Worm (Caenorhabditis elegans) whole organism, young adult: ENCODE data around the gene elt-3.
A peak's percentile ranks its signal among the peaks of the same experiment; 100 is the strongest.

Experiments
- B0035.1 ChIP-seq: sonication (generic microtip); optimal IDR thresholded peaks from 2 replicates; lab custom pipeline; 2016; ENCODE audit warnings: missing genetic modification characterization, mild to moderate bottlenecking, missing compliant biosample characterization, missing genotype, missing genetic modification reagents
- C17E4.6 ChIP-seq: fragments of 200-800 bp; sonication (Bioruptor generic); IDR thresholded peaks from 2 replicates; pipeline ENCODE4 v1.3.6; 2022; ENCODE audit warnings: missing genetic modification reagents, missing genetic modification characterization, missing compliant biosample characterization
- F33H1.4 ChIP-seq: fragments of 200-800 bp; sonication (Bioruptor generic); IDR thresholded peaks from 2 replicates; pipeline ENCODE4 v1.3.6; 2022; ENCODE audit warnings: missing genetic modification reagents, missing genetic modification characterization, missing compliant biosample characterization
- K11D2.4 ChIP-seq: fragments of 200-800 bp; sonication (Bioruptor generic); IDR thresholded peaks from 2 replicates; pipeline ENCODE4 v1.3.6; 2022; ENCODE audit warnings: missing genetic modification reagents, missing genetic modification characterization, missing compliant biosample characterization
- K12H6.12 ChIP-seq: fragments of 200-800 bp; sonication (Bioruptor generic); optimal IDR thresholded peaks from 2 replicates; lab custom pipeline; 2018; ENCODE audit warnings: mild to moderate bottlenecking, missing genetic modification characterization, missing compliant biosample characterization
- Y53F4B.3 ChIP-seq: fragments of 200-800 bp; sonication (Bioruptor generic); IDR thresholded peaks from 2 replicates; pipeline ENCODE4 v1.3.6; 2022; ENCODE audit warnings: missing genetic modification reagents, missing genetic modification characterization, missing compliant biosample characterization
- Y67H2A.10 ChIP-seq: fragments of 200-800 bp; sonication (Bioruptor generic); conservative IDR thresholded peaks from 2 replicates; pipeline ENCODE4 v1.3.6; 2022; ENCODE audit warnings: missing genetic modification reagents, missing genetic modification characterization, missing compliant biosample characterization
- Y79H2A.3 ChIP-seq: fragments of 200-800 bp; sonication (Bioruptor generic); conservative IDR thresholded peaks from 2 replicates; pipeline ENCODE4 v1.3.6; 2022; ENCODE audit warnings: missing genetic modification reagents, missing genetic modification characterization, missing compliant biosample characterization
- akir-1 ChIP-seq: fragments of 200-800 bp; sonication (Bioruptor generic); optimal IDR thresholded peaks from 2 replicates; lab custom pipeline; 2018; ENCODE audit warnings: mild to moderate bottlenecking, missing genetic modification characterization, moderate library complexity, missing compliant biosample characterization
- aptf-2 ChIP-seq: fragments of 200-800 bp; sonication (Bioruptor generic); conservative IDR thresholded peaks from 2 replicates; pipeline ENCODE4 v1.3.6; 2022; ENCODE audit warnings: missing genetic modification reagents, missing genetic modification characterization, missing compliant biosample characterization
- attf-5 ChIP-seq: fragments of 200-800 bp; sonication (Bioruptor generic); optimal IDR thresholded peaks from 2 replicates; lab custom pipeline; 2018; ENCODE audit warnings: mild to moderate bottlenecking, missing genetic modification characterization, missing compliant biosample characterization
- cebp-1 ChIP-seq, 2 experiments: fragments of 200-800 bp in 1 of 2; sonication (Bioruptor generic) in 1 of 2; sonication (generic microtip) in 1 of 2; IDR thresholded peaks in 1 of 2; optimal IDR thresholded peaks in 1 of 2; 2 replicates each; pipeline versions ENCODE4 v1.3.6 to Lab custom; 2017 to 2022; ENCODE audit warnings: missing compliant biosample characterization in 2 of 2, missing genetic modification characterization in 2 of 2, mild to moderate bottlenecking in 1 of 2, missing genetic modification reagents in 1 of 2, moderate library complexity in 1 of 2
- ceh-27 ChIP-seq: fragments of 200-800 bp; sonication (Bioruptor generic); optimal IDR thresholded peaks from 2 replicates; lab custom pipeline; 2018; ENCODE audit warnings: mild to moderate bottlenecking, missing genetic modification characterization, moderate library complexity, missing compliant biosample characterization
- dox-1 ChIP-seq: fragments of 200-800 bp; sonication (Bioruptor generic); IDR thresholded peaks from 2 replicates; pipeline ENCODE4 v1.3.6; 2022; ENCODE audit warnings: missing genetic modification reagents, missing genetic modification characterization, missing compliant biosample characterization
- egl-44 ChIP-seq: fragments of 200-800 bp; sonication (Bioruptor generic); IDR thresholded peaks from 2 replicates; pipeline ENCODE4 v1.3.6; 2022; ENCODE audit warnings: missing genetic modification reagents, missing genetic modification characterization, missing compliant biosample characterization
- ekl-4 ChIP-seq: fragments of 200-800 bp; sonication (Bioruptor generic); IDR thresholded peaks from 2 replicates; pipeline ENCODE4 v1.3.6; 2022; ENCODE audit warnings: missing genetic modification reagents, missing genetic modification characterization, missing compliant biosample characterization
- hlh-26 ChIP-seq: fragments of 200-800 bp; sonication (Bioruptor generic); conservative IDR thresholded peaks from 2 replicates; pipeline ENCODE4 v1.3.6; 2022; ENCODE audit warnings: missing genetic modification reagents, missing genetic modification characterization, missing compliant biosample characterization
- hmg-1.2 ChIP-seq: fragments of 200-800 bp; sonication (Bioruptor generic); IDR thresholded peaks from 2 replicates; pipeline ENCODE4 v1.3.6; 2022; ENCODE audit warnings: missing genetic modification reagents, missing genetic modification characterization, missing compliant biosample characterization
- hrde-1 ChIP-seq: sonication (generic microtip); optimal IDR thresholded peaks from 2 replicates; lab custom pipeline; 2016; ENCODE audit warnings: missing genetic modification characterization, mild to moderate bottlenecking, missing compliant biosample characterization, moderate library complexity, missing genotype, missing genetic modification reagents, borderline replicate concordance
- let-526 ChIP-seq: fragments of 200-800 bp; sonication (Bioruptor generic); IDR thresholded peaks from 2 replicates; pipeline ENCODE4 v1.3.6; 2022; ENCODE audit warnings: missing genetic modification reagents, missing genetic modification characterization, missing compliant biosample characterization
- lin-35 ChIP-seq, 3 experiments: fragments of 150-350 bp in 2 of 3; sonication (generic microtip) in 1 of 3; optimal IDR thresholded peaks; 2 replicates each; lab custom pipeline; 2014 to 2018; ENCODE audit warnings: missing biosample characterization in 3 of 3, missing genetic modification characterization in 3 of 3, missing genetic modification reagents in 3 of 3
- lin-54 ChIP-seq: fragments of 200-800 bp; sonication (Bioruptor generic); optimal IDR thresholded peaks from 2 replicates; lab custom pipeline; 2018; ENCODE audit warnings: mild to moderate bottlenecking, missing genetic modification characterization, missing compliant biosample characterization
- lir-1 ChIP-seq: fragments of 200-800 bp; sonication (Bioruptor generic); conservative IDR thresholded peaks from 2 replicates; pipeline ENCODE4 v1.3.6; 2022; ENCODE audit warnings: missing genetic modification reagents, missing genetic modification characterization, missing compliant biosample characterization
- lsl-1 ChIP-seq: fragments of 200-800 bp; sonication (Bioruptor generic); optimal IDR thresholded peaks from 2 replicates; lab custom pipeline; 2018; ENCODE audit warnings: mild to moderate bottlenecking, missing genetic modification characterization, moderate library complexity, missing compliant biosample characterization
- lsy-27 ChIP-seq: sonication (generic microtip); optimal IDR thresholded peaks from 2 replicates; lab custom pipeline; 2017; ENCODE audit warnings: missing genetic modification characterization, mild to moderate bottlenecking, missing compliant biosample characterization, antibody characterized with exemption, missing genotype, borderline replicate concordance; ENCODE audit not compliant: insufficient read depth
- madf-10 ChIP-seq: sonication (generic microtip); optimal IDR thresholded peaks from 2 replicates; lab custom pipeline; 2016; ENCODE audit warnings: mild to moderate bottlenecking, missing genetic modification characterization, missing compliant biosample characterization
- madf-3 ChIP-seq: fragments of 200-800 bp; sonication (Bioruptor generic); IDR thresholded peaks from 2 replicates; pipeline ENCODE4 v1.3.6; 2022; ENCODE audit warnings: missing genetic modification reagents, missing genetic modification characterization, missing compliant biosample characterization
- mcd-1 ChIP-seq: fragments of 200-800 bp; sonication (Bioruptor generic); IDR thresholded peaks from 2 replicates; pipeline ENCODE4 v1.3.6; 2022; ENCODE audit warnings: missing genetic modification reagents, missing genetic modification characterization, missing compliant biosample characterization
- mxl-1 ChIP-seq: sonication (generic microtip); optimal IDR thresholded peaks from 2 replicates; lab custom pipeline; 2016; ENCODE audit warnings: missing genetic modification characterization, missing compliant biosample characterization
- nfya-2 ChIP-seq: fragments of 200-800 bp; sonication (Bioruptor generic); IDR thresholded peaks from 2 replicates; pipeline ENCODE4 v1.3.6; 2022; ENCODE audit warnings: missing genetic modification reagents, missing genetic modification characterization, missing compliant biosample characterization
- nfyb-1 ChIP-seq: fragments of 200-800 bp; sonication (Bioruptor generic); IDR thresholded peaks from 2 replicates; pipeline ENCODE4 v1.3.6; 2022; ENCODE audit warnings: missing genetic modification reagents, missing genetic modification characterization, missing compliant biosample characterization
- nhr-179 ChIP-seq: sonication (generic microtip); optimal IDR thresholded peaks from 2 replicates; lab custom pipeline; 2016; ENCODE audit warnings: mild to moderate bottlenecking, missing genetic modification characterization, missing compliant biosample characterization
- nhr-80 ChIP-seq: sonication (generic microtip); optimal IDR thresholded peaks from 2 replicates; lab custom pipeline; 2016; ENCODE audit warnings: missing genetic modification characterization, missing compliant biosample characterization
- nhr-90 ChIP-seq: sonication (generic microtip); optimal IDR thresholded peaks from 2 replicates; lab custom pipeline; 2016; ENCODE audit warnings: missing genotype, mild to moderate bottlenecking, missing genetic modification characterization, missing compliant biosample characterization
- pbrm-1 ChIP-seq: fragments of 200-800 bp; sonication (Bioruptor generic); IDR thresholded peaks from 2 replicates; pipeline ENCODE4 v1.3.6; 2022; ENCODE audit warnings: missing genetic modification reagents, missing genetic modification characterization, missing compliant biosample characterization
- rpc-1 ChIP-seq, 2 experiments: fragments of 150-350 bp in 1 of 2; sonication (generic microtip) in 1 of 2; optimal IDR thresholded peaks; 2 replicates each; lab custom pipeline; 2014 to 2018; ENCODE audit warnings: missing biosample characterization in 1 of 2, missing genetic modification characterization in 1 of 2, missing genetic modification reagents in 1 of 2, missing genotype in 1 of 2
- snpc-3.4 ChIP-seq: sonication (generic microtip); optimal IDR thresholded peaks from 2 replicates; lab custom pipeline; 2017; ENCODE audit warnings: missing genetic modification characterization, mild to moderate bottlenecking, missing compliant biosample characterization, antibody characterized with exemption, moderate library complexity, missing genotype, missing genetic modification reagents
- snpc-4 ChIP-seq, 5 experiments: fragments of 150-350 bp in 1 of 5; sonication (generic microtip) in 4 of 5; optimal IDR thresholded peaks; 2 replicates each; lab custom pipeline; 2014 to 2018; ENCODE audit warnings: missing genetic modification characterization in 5 of 5, missing biosample characterization in 3 of 5, antibody characterized with exemption in 2 of 5, mild to moderate bottlenecking in 2 of 5, missing compliant biosample characterization in 2 of 5, missing genotype in 2 of 5, moderate library complexity in 2 of 5, missing genetic modification reagents in 1 of 5
- sptf-2 ChIP-seq: fragments of 200-800 bp; sonication (Bioruptor generic); optimal IDR thresholded peaks from 2 replicates; lab custom pipeline; 2018; ENCODE audit warnings: mild to moderate bottlenecking, missing genetic modification characterization, missing compliant biosample characterization
- zfh-2 ChIP-seq: fragments of 200-800 bp; sonication (Bioruptor generic); conservative IDR thresholded peaks from 2 replicates; pipeline ENCODE4 v1.3.6; 2022; ENCODE audit warnings: missing genetic modification reagents, missing genetic modification characterization, missing compliant biosample characterization
- zim-3 ChIP-seq: sonication (generic microtip); optimal IDR thresholded peaks from 2 replicates; lab custom pipeline; 2017; ENCODE audit warnings: mild to moderate bottlenecking, missing genetic modification characterization, moderate library complexity, missing compliant biosample characterization
- ztf-26 ChIP-seq: sonication (generic microtip); optimal IDR thresholded peaks from 2 replicates; lab custom pipeline; 2017; ENCODE audit warnings: missing genetic modification characterization, missing compliant biosample characterization
- ztf-6 ChIP-seq: fragments of 200-800 bp; sonication (Bioruptor generic); IDR thresholded peaks from 2 replicates; pipeline ENCODE4 v1.3.6; 2022; ENCODE audit warnings: missing genetic modification reagents, missing genetic modification characterization, missing compliant biosample characterization

Gene elt-3

ce11 chrX:13945524-13945923, 10.8 kb downstream of the elt-3 start:
- TF ChIP-seq egl-44 (GFP tag; lab: Robert Waterston, UW) = no peak
- no peak for TF ChIP-seq C17E4.6 (GFP tag; lab: Robert Waterston, UW)
- peak; percentile 41 for TF ChIP-seq madf-10
- TF ChIP-seq K12H6.12 = peak; percentile 84
- no peak for TF ChIP-seq B0035.1 (tag; lab: Kevin White, UChicago)
- peak; percentile 53 for TF ChIP-seq dox-1 (GFP tag; lab: Robert Waterston, UW)
- TF ChIP-seq mcd-1 = peak; percentile 28; the same call in 1 of the 2 replicates
- TF ChIP-seq K11D2.4 = 0 out of 2 replicates have a peak, but pooled peaks have one; percentile 54
- peak; percentile 67 for TF ChIP-seq ceh-27 (GFP tag; lab: Kevin White, UChicago)
- no peak for TF ChIP-seq ztf-6 (GFP tag; lab: Robert Waterston, UW)
- peak; percentile 46 for TF ChIP-seq attf-5 (GFP tag; lab: Kevin White, UChicago)
- TF ChIP-seq madf-3 = 0 out of 2 replicates have a peak, but pooled peaks have one; percentile 49
- peak; percentile 2 for TF ChIP-seq nhr-80 (tag; lab: Kevin White, UChicago)
- no peak for TF ChIP-seq F33H1.4 (GFP tag; lab: Robert Waterston, UW)
- TF ChIP-seq Y67H2A.10 (GFP tag; lab: Robert Waterston, UW) = no peak
- TF ChIP-seq nfya-2 (GFP tag; lab: Robert Waterston, UW) = no peak
- TF ChIP-seq snpc-4 (GFP tag; optimal IDR thresholded peaks at IDR 0.05; lab: Kevin White, UChicago) = peak; percentile 85
- TF ChIP-seq snpc-4 (tag; optimal IDR thresholded peaks at IDR 0.05; lab: Kevin White, UChicago) = peak in 3 of 4 experiments; percentile 79 to 85 (median 83)
- TF ChIP-seq lin-54 (GFP tag; lab: Kevin White, UChicago) = no peak
- TF ChIP-seq lsl-1 (GFP tag; lab: Kevin White, UChicago) = no peak
- TF ChIP-seq akir-1 (GFP tag; lab: Kevin White, UChicago) = no peak
- no peak for TF ChIP-seq ekl-4 (GFP tag; lab: Robert Waterston, UW)
- TF ChIP-seq ztf-26 (tag; lab: Kevin White, UChicago) = no peak
- TF ChIP-seq sptf-2 (GFP tag; lab: Kevin White, UChicago) = no peak
- TF ChIP-seq Y53F4B.3 (GFP tag; lab: Robert Waterston, UW) = no peak
- TF ChIP-seq aptf-2 (GFP tag; lab: Robert Waterston, UW) = no peak
- TF ChIP-seq hmg-1.2 (GFP tag; lab: Robert Waterston, UW) = peak; percentile 46; the same call in 1 of the 2 replicates
- no peak for TF ChIP-seq Y79H2A.3 (GFP tag; lab: Robert Waterston, UW)
- TF ChIP-seq zfh-2 (GFP tag; lab: Robert Waterston, UW) = peak; percentile 95
- 0 out of 2 replicates have a peak, but pooled peaks have one; percentile 67 for TF ChIP-seq nfyb-1 (GFP tag; lab: Robert Waterston, UW)
- TF ChIP-seq hlh-26 = no peak
- TF ChIP-seq nhr-179 (tag; lab: Kevin White, UChicago) = no peak
- TF ChIP-seq cebp-1 (GFP tag; IDR thresholded peaks at IDR 0.05; lab: Robert Waterston, UW) = 0 out of 2 replicates have a peak, but pooled peaks have one; percentile 17
- peak; percentile 63 for TF ChIP-seq cebp-1 (tag; optimal IDR thresholded peaks at IDR 0.05; lab: Kevin White, UChicago)
- TF ChIP-seq mxl-1 (tag; lab: Kevin White, UChicago) = no peak

ce11 chrX:13946693-13947583, 12.3 kb downstream of the elt-3 start:
- TF ChIP-seq lin-35 (GFP tag; optimal IDR thresholded peaks at IDR 0.05; lab: Kevin White, UChicago) (no peak), aptf-2 (GFP tag; lab: Robert Waterston, UW) (no peak), lir-1 (GFP tag; lab: Robert Waterston, UW) (no peak), nfya-2 (GFP tag; lab: Robert Waterston, UW) (no peak), F33H1.4 (GFP tag; lab: Robert Waterston, UW) (no peak), snpc-3.4 (tag; lab: Kevin White, UChicago) (peak; percentile 50), ekl-4 (GFP tag; lab: Robert Waterston, UW) (no peak), zim-3 (tag; lab: Kevin White, UChicago) (no peak), rpc-1 (optimal IDR thresholded peaks at IDR 0.05; lab: Kevin White, UChicago) (no peak), rpc-1 (tag; optimal IDR thresholded peaks at IDR 0.05; lab: Kevin White, UChicago) (peak; percentile 12), let-526 (GFP tag; lab: Robert Waterston, UW) (no peak), lsy-27 (tag; lab: Kevin White, UChicago) (no peak), snpc-4 (GFP tag; optimal IDR thresholded peaks at IDR 0.05; lab: Kevin White, UChicago) (peak; percentile 71), snpc-4 (tag; optimal IDR thresholded peaks at IDR 0.05; lab: Kevin White, UChicago) (peak in 3 of 4 experiments; percentile 67 to 96 (median 94)), nhr-90 (no peak), hrde-1 (tag; lab: Kevin White, UChicago) (no peak), pbrm-1 (GFP tag; lab: Robert Waterston, UW) (peak; percentile 55)
